Fruit fly (Drosophila melanogaster): ENCODE measurements around the gene csw.

Gene csw

DNA sequence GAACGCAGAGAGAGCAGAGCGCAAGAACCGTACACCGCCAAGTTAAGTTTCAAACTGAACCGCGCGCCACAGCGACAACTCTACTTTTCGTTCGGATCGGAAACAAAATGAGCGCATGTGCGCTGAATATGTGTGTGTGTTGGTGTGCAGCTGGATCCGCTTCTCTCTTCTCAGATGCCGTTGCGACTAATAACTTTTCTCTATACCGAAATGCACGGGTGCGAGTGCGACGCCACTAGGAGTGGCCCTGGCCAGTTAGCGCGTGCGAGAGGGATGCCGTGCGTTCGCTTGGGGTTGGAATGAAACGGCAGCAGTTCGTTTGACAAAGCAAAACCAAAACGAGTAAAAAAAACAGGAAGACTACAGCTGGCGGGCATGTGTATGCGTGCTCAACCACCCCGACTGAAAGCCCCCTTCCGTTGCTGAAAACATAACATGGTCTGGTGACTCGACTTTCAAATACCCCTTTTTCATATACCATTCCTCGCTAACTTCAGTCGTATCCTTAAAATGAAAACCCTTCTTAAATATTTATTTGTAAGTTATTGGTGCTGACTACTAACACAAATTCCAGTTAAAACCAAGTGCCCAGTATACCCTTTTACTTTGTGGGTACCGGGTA is 42.9 kb downstream of the csw start (continued):
- TF ChIP-seq CG10267 (tag; optimal IDR thresholded peaks at IDR 0.05) (peak; percentile 99), CG1792 (GFP tag; optimal IDR thresholded peaks at IDR 0.05) (peak; percentile 100), ems (GFP tag; optimal IDR thresholded peaks at IDR 0.05) (peak; percentile 100), Dad (GFP tag; optimal IDR thresholded peaks at IDR 0.05) (peak; percentile 100), Atf6 (GFP tag; IDR thresholded peaks at IDR 0.05) (peak; percentile 100), CG6813 (GFP tag; optimal IDR thresholded peaks at IDR 0.05) (peak; percentile 100), Camta (GFP tag; optimal IDR thresholded peaks at IDR 0.05) (peak; percentile 100), dysf (GFP tag; IDR thresholded peaks at IDR 0.05) (peak; percentile 100), Sry-δ (GFP tag; optimal IDR thresholded peaks at IDR 0.05) (peak; percentile 90), seq (GFP tag; IDR thresholded peaks at IDR 0.05) (peak; percentile 100), CG18764 (GFP tag; optimal IDR thresholded peaks at IDR 0.05) (peak; percentile 100), CG13894 (tag; optimal IDR thresholded peaks at IDR 0.05) (peak; percentile 99), crp (GFP tag; optimal IDR thresholded peaks at IDR 0.05) (peak; percentile 80 to 81), Awh (GFP tag; IDR thresholded peaks at IDR 0.05) (peak; percentile 100), CG4404 (GFP tag; IDR thresholded peaks at IDR 0.05) (peak; percentile 100), insv (GFP tag; optimal IDR thresholded peaks at IDR 0.05) (peak; percentile 71 to 87), CG12299 (tag; optimal IDR thresholded peaks at IDR 0.05) (peak; percentile 100), fu2 (GFP tag; optimal IDR thresholded peaks at IDR 0.05) (peak; percentile 100), abd-A (tag; optimal IDR thresholded peaks at IDR 0.05) (peak; percentile 99), CG10654 (GFP tag; optimal IDR thresholded peaks at IDR 0.05) (peak; percentile 100), Xrp1 (GFP tag; IDR thresholded peaks at IDR 0.05) (peak; percentile 100), da (GFP tag; optimal IDR thresholded peaks at IDR 0.05) (peak; percentile 99), CG14441 (GFP tag; IDR thresholded peaks at IDR 0.05) (peak; percentile 100), CG7745 (tag; optimal IDR thresholded peaks at IDR 0.05) (peak; percentile 99), pan (optimal IDR thresholded peaks at IDR 0.05) (peak in 1 of 2 experiments; percentile 84), pan (GFP tag; optimal IDR thresholded peaks at IDR 0.05 in 1 of 2, IDR thresholded peaks at IDR 0.05 in 1 of 2) (peak; percentile 85 to 100), z (GFP tag; IDR thresholded peaks at IDR 0.05) (peak; percentile 91), CG7556 (GFP tag; optimal IDR thresholded peaks at IDR 0.05) (peak; percentile 98), bowl (GFP tag; IDR thresholded peaks at IDR 0.05) (peak; percentile 100), CG15696 (tag; optimal IDR thresholded peaks at IDR 0.05) (peak; percentile 100), CG1832 (GFP tag; optimal IDR thresholded peaks at IDR 0.05) (peak; percentile 98), CG2678 (tag; optimal IDR thresholded peaks at IDR 0.05) (peak; percentile 100), CG33213 (GFP tag; optimal IDR thresholded peaks at IDR 0.05) (peak; percentile 100), caup (GFP tag; optimal IDR thresholded peaks at IDR 0.05; ENCODE audit: severe bottlenecking) (peak; percentile 100), ken (GFP tag; IDR thresholded peaks at IDR 0.05) (peak; percentile 100), Dip2 (GFP tag; IDR thresholded peaks at IDR 0.05) (peak; percentile 85), CG13287 (GFP tag; IDR thresholded peaks at IDR 0.05; ENCODE audit: partially characterized antibody) (no peak), Sox102F (GFP tag; optimal IDR thresholded peaks at IDR 0.05) (peak; percentile 100), CG32767 (GFP tag; IDR thresholded peaks at IDR 0.05) (peak; percentile 100), CG2202 (tag; optimal IDR thresholded peaks at IDR 0.05) (peak; percentile 100), CG17912 (GFP tag; optimal IDR thresholded peaks at IDR 0.05) (peak; percentile 100), Atf-2 (GFP tag; optimal IDR thresholded peaks at IDR 0.05) (peak; percentile 100), CG6791 (GFP tag; IDR thresholded peaks at IDR 0.05; ENCODE audit: partially characterized antibody) (peak; percentile 49; the same call in 1 of the 3 replicates), hkb (optimal IDR thresholded peaks at IDR 0.05) (no peak), hkb (GFP tag; IDR thresholded peaks at IDR 0.05) (peak; percentile 100), CG32532 (GFP tag; IDR thresholded peaks at IDR 0.05) (peak; percentile 100), Doc2 (GFP tag; IDR thresholded peaks at IDR 0.05) (peak; percentile 99), rib (GFP tag; IDR thresholded peaks at IDR 0.05) (peak; percentile 100), CG42726 (GFP tag; IDR thresholded peaks at IDR 0.05; ENCODE audit: partially characterized antibody) (no peak), otp (GFP tag; IDR thresholded peaks at IDR 0.05) (peak; percentile 100)

Measured in whole organism, embryonic.